Worm (Caenorhabditis elegans) whole organism, L2 larva: ENCODE data around the gene K07F5.12.

Source experiments
- C34F6.9 ChIP-seq: fragments of 150-350 bp; optimal IDR thresholded peaks from 2 replicates; lab custom pipeline; 2014; ENCODE audit warnings: missing biosample characterization, missing genetic modification characterization
- F13H6.1 ChIP-seq: sonication (generic microtip); optimal IDR thresholded peaks from 2 replicates; lab custom pipeline; 2016; ENCODE audit warnings: missing genetic modification characterization, missing compliant biosample characterization
- Y55F3AM.14 ChIP-seq: fragments of 200-800 bp; sonication (Bioruptor generic); optimal IDR thresholded peaks from 2 replicates; lab custom pipeline; 2018; ENCODE audit warnings: mild to moderate bottlenecking, missing genetic modification characterization, missing compliant biosample characterization
- ZK546.5 ChIP-seq: sonication (generic microtip); optimal IDR thresholded peaks from 2 replicates; lab custom pipeline; 2017; ENCODE audit warnings: missing biosample characterization, missing genetic modification characterization
- aly-2 ChIP-seq: fragments of 150-350 bp; optimal IDR thresholded peaks from 2 replicates; lab custom pipeline; 2014; ENCODE audit warnings: missing biosample characterization, missing genetic modification characterization
- ama-1 ChIP-seq: fragments of 150-350 bp; optimal IDR thresholded peaks from 2 replicates; lab custom pipeline; 2018; ENCODE audit warnings: inconsistent platforms
- blmp-1 ChIP-seq: sonication (generic microtip); optimal IDR thresholded peaks from 2 replicates; lab custom pipeline; 2017; ENCODE audit warnings: missing genetic modification characterization, mild to moderate bottlenecking, missing compliant biosample characterization, antibody characterized with exemption, moderate library complexity; ENCODE audit not compliant: insufficient read depth
- ceh-16 ChIP-seq: fragments of 150-350 bp; optimal IDR thresholded peaks from 2 replicates; lab custom pipeline; 2014; ENCODE audit warnings: missing biosample characterization, missing genetic modification characterization
- ceh-82 ChIP-seq: fragments of 150-350 bp; optimal IDR thresholded peaks from 2 replicates; lab custom pipeline; 2014; ENCODE audit warnings: missing biosample characterization, missing genetic modification characterization
- crh-2 ChIP-seq: sonication (generic microtip); optimal IDR thresholded peaks from 2 replicates; lab custom pipeline; 2017; ENCODE audit warnings: missing biosample characterization, missing genetic modification characterization
- dmd-4 ChIP-seq: sonication (generic microtip); optimal IDR thresholded peaks from 2 replicates; lab custom pipeline; 2017; ENCODE audit warnings: missing biosample characterization, missing genetic modification characterization
- egl-27 ChIP-seq: sonication (generic microtip); optimal IDR thresholded peaks from 3 replicates; lab custom pipeline; 2017; ENCODE audit warnings: missing biosample characterization, missing genetic modification reagents, missing genetic modification characterization
- elt-3 ChIP-seq: sonication (generic microtip); optimal IDR thresholded peaks from 2 replicates; lab custom pipeline; 2017; ENCODE audit warnings: missing biosample characterization, missing genetic modification characterization
- fos-1 ChIP-seq: fragments of 150-350 bp; optimal IDR thresholded peaks from 2 replicates; lab custom pipeline; 2014; ENCODE audit warnings: missing biosample characterization, missing genetic modification characterization
- gmeb-1 ChIP-seq: fragments of 150-350 bp; optimal IDR thresholded peaks from 2 replicates; lab custom pipeline; 2014; ENCODE audit warnings: missing biosample characterization, missing genetic modification characterization
- lin-11 ChIP-seq: fragments of 150-350 bp; sonication (generic microtip); optimal IDR thresholded peaks from 2 replicates; lab custom pipeline; 2014; ENCODE audit warnings: missing biosample characterization, missing genetic modification characterization, inconsistent platforms, mixed read lengths
- lsy-2 ChIP-seq, 2 experiments: fragments of 150-350 bp in 1 of 2; sonication (generic microtip) in 1 of 2; optimal IDR thresholded peaks; 2 replicates each; lab custom pipeline; 2014 to 2017; ENCODE audit warnings: missing biosample characterization in 2 of 2, missing genetic modification characterization in 2 of 2
- mab-5 ChIP-seq: fragments of 150-350 bp; optimal IDR thresholded peaks from 2 replicates; lab custom pipeline; 2014; ENCODE audit warnings: missing biosample characterization, missing genetic modification characterization
- mbf-1 ChIP-seq: sonication (generic microtip); optimal IDR thresholded peaks from 2 replicates; lab custom pipeline; 2017; ENCODE audit warnings: missing biosample characterization, missing genetic modification characterization
- mdl-1 ChIP-seq, 2 experiments: fragments of 150-350 bp in 1 of 2; sonication (generic microtip) in 1 of 2; optimal IDR thresholded peaks; 2 replicates each; lab custom pipeline; 2017; ENCODE audit warnings: missing biosample characterization in 2 of 2, missing genetic modification characterization in 2 of 2
- nhr-11 ChIP-seq: fragments of 150-350 bp; optimal IDR thresholded peaks from 2 replicates; lab custom pipeline; 2014; ENCODE audit warnings: missing biosample characterization, missing genetic modification characterization
- nhr-129 ChIP-seq: fragments of 150-350 bp; optimal IDR thresholded peaks from 2 replicates; lab custom pipeline; 2014; ENCODE audit warnings: missing biosample characterization, missing genetic modification characterization
- nhr-21 ChIP-seq: fragments of 150-350 bp; optimal IDR thresholded peaks from 2 replicates; lab custom pipeline; 2014; ENCODE audit warnings: missing biosample characterization, missing genetic modification characterization
- nhr-23 ChIP-seq: fragments of 150-350 bp; optimal IDR thresholded peaks from 2 replicates; lab custom pipeline; 2014; ENCODE audit warnings: missing biosample characterization, missing genetic modification reagents, missing genetic modification characterization
- nhr-25 ChIP-seq: fragments of 150-350 bp; sonication (generic microtip); optimal IDR thresholded peaks from 3 replicates; lab custom pipeline; 2014; ENCODE audit warnings: missing biosample characterization, missing genetic modification characterization
- nhr-6 ChIP-seq: fragments of 150-350 bp; optimal IDR thresholded peaks from 2 replicates; lab custom pipeline; 2014; ENCODE audit warnings: missing biosample characterization, missing genetic modification characterization
- peb-1 ChIP-seq: fragments of 150-350 bp; optimal IDR thresholded peaks from 2 replicates; lab custom pipeline; 2014; ENCODE audit warnings: missing biosample characterization, missing genetic modification characterization
- sem-4 ChIP-seq: fragments of 150-350 bp; optimal IDR thresholded peaks from 2 replicates; lab custom pipeline; 2014; ENCODE audit warnings: missing biosample characterization, missing genetic modification reagents, missing genetic modification characterization
- skn-1 ChIP-seq: sonication (generic microtip); optimal IDR thresholded peaks from 2 replicates; lab custom pipeline; 2017; ENCODE audit warnings: missing biosample characterization, missing genetic modification characterization
- sma-3 ChIP-seq: sonication (generic microtip); optimal IDR thresholded peaks from 2 replicates; lab custom pipeline; 2016; ENCODE audit warnings: missing genetic modification reagents, missing genetic modification characterization, missing compliant biosample characterization
- sma-9 ChIP-seq, 2 experiments: fragments of 150-350 bp in 1 of 2; sonication (generic microtip) in 1 of 2; optimal IDR thresholded peaks; 2 replicates each; lab custom pipeline; 2014 to 2016; ENCODE audit warnings: missing genetic modification characterization in 2 of 2, mild to moderate bottlenecking in 1 of 2, missing biosample characterization in 1 of 2, missing compliant biosample characterization in 1 of 2, missing genetic modification reagents in 1 of 2, moderate library complexity in 1 of 2
- unc-55 ChIP-seq: fragments of 150-350 bp; sonication (generic microtip); optimal IDR thresholded peaks from 3 replicates; lab custom pipeline; 2014; ENCODE audit warnings: missing biosample characterization, missing genetic modification reagents, missing genetic modification characterization
- unc-62 ChIP-seq: fragments of 150-350 bp; optimal IDR thresholded peaks from 2 replicates; lab custom pipeline; 2014; ENCODE audit warnings: missing biosample characterization, missing genetic modification reagents, missing genetic modification characterization
- zag-1 ChIP-seq: fragments of 150-350 bp; optimal IDR thresholded peaks from 2 replicates; lab custom pipeline; 2014; ENCODE audit warnings: missing biosample characterization, missing genetic modification characterization
- ztf-1 ChIP-seq: fragments of 200-800 bp; sonication (Bioruptor generic); conservative IDR thresholded peaks from 2 replicates; pipeline ENCODE4 v1.3.6; 2022; ENCODE audit warnings: missing genetic modification characterization, missing compliant biosample characterization
- ztf-11 ChIP-seq: sonication (generic microtip); optimal IDR thresholded peaks from 2 replicates; lab custom pipeline; 2017; ENCODE audit warnings: missing biosample characterization, missing genetic modification characterization
- ztf-4 ChIP-seq: fragments of 150-350 bp; optimal IDR thresholded peaks from 2 replicates; lab custom pipeline; 2014; ENCODE audit warnings: missing biosample characterization, missing genetic modification characterization

Gene K07F5.12

DNA sequence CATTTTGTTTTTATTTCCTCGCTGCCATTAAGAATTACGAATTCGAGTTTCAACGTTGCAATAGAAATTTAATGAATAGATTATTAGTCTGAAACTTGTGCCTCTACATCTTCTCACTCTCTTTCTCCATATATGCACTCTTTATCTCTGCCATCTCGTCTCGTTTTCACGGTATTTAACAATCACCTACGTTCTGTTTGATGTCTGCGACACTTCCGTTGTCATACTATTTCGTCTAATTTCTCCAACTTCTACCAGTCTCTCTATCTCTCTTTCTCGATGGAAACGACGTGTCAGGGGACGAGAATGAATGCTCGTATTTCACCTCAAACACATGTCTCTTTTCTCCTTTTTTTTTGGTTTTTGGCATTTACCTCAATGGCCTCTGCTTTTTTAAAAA lies 18.0 kb downstream of the K07F5.12 start (continued):
- no peak for TF ChIP-seq lin-11 (tag; lab: Kevin White, UChicago)
- peak; percentile 11 for TF ChIP-seq gmeb-1 (tag; lab: Kevin White, UChicago)
- peak; percentile 68 for TF ChIP-seq sma-9 (GFP tag; optimal IDR thresholded peaks at IDR 0.05; lab: Kevin White, UChicago)
- TF ChIP-seq sma-9 (tag; optimal IDR thresholded peaks at IDR 0.05; lab: Kevin White, UChicago), result no peak
- TF ChIP-seq dmd-4, result no peak
- no peak for TF ChIP-seq Y55F3AM.14 (GFP tag; lab: Kevin White, UChicago)
- TF ChIP-seq crh-2 (tag; lab: Kevin White, UChicago), result peak; percentile 90
- peak; percentile 73 for TF ChIP-seq F13H6.1 (tag; lab: Kevin White, UChicago)

DNA sequence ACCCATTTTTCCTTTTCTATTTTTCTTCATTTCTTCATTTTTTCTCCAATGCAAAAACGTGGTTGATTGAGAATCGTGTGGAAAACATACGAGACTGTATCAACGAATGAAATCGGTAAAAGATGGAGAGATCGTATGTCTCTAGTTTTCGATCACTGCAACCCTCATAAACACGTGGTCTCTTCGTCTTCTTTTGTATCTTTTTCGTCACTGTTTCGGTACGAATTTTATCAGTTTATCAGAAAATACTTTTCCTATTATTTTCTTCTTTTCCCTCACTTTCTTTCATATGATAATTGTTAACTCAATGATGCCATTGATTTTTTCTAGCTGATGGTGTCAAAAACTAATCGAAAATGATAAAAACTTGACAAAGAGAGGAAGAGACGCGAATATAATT lies 19.8 kb downstream of the K07F5.12 start:
- TF ChIP-seq crh-2 (tag; lab: Kevin White, UChicago) (peak; percentile 53), mbf-1 (tag; lab: Kevin White, UChicago) (no peak), ztf-11 (tag; lab: Kevin White, UChicago) (no peak), C34F6.9 (tag; lab: Kevin White, UChicago) (no peak), ceh-82 (tag; lab: Kevin White, UChicago) (no peak), mab-5 (tag; lab: Kevin White, UChicago) (no peak), dmd-4 (no peak), elt-3 (tag; lab: Kevin White, UChicago) (no peak), aly-2 (tag; lab: Kevin White, UChicago) (no peak), Y55F3AM.14 (GFP tag; lab: Kevin White, UChicago) (no peak), sma-9 (GFP tag; optimal IDR thresholded peaks at IDR 0.05; lab: Kevin White, UChicago) (peak; percentile 91), sma-9 (tag; optimal IDR thresholded peaks at IDR 0.05; lab: Kevin White, UChicago) (no peak), nhr-21 (tag; lab: Kevin White, UChicago) (peak; percentile 75), nhr-23 (no peak), gmeb-1 (tag; lab: Kevin White, UChicago) (peak; percentile 40), ama-1 (no peak), zag-1 (tag; lab: Kevin White, UChicago) (no peak), F13H6.1 (tag; lab: Kevin White, UChicago) (no peak), egl-27 (no peak), ZK546.5 (tag; lab: Kevin White, UChicago) (no peak), sma-3 (GFP tag; lab: Kevin White, UChicago) (peak; percentile 54), unc-62 (GFP tag; lab: Kevin White, UChicago) (no peak), mdl-1 (tag; optimal IDR thresholded peaks at IDR 0.05; lab: Kevin White, UChicago) (peak in 1 of 2 experiments; percentile 47), skn-1 (no peak), nhr-129 (tag; lab: Kevin White, UChicago) (peak; percentile 37), lsy-2 (tag; optimal IDR thresholded peaks at IDR 0.05; lab: Kevin White, UChicago) (peak in 1 of 2 experiments; percentile 38), blmp-1 (tag; lab: Kevin White, UChicago) (peak; percentile 79), ztf-4 (tag; lab: Kevin White, UChicago) (peak; percentile 45), nhr-25 (tag; lab: Kevin White, UChicago) (peak; percentile 81), peb-1 (no peak), ztf-1 (GFP tag; lab: Robert Waterston, UW) (no peak), fos-1 (tag; lab: Kevin White, UChicago) (peak; percentile 95), nhr-11 (tag; lab: Kevin White, UChicago) (no peak), ceh-16 (tag; lab: Kevin White, UChicago) (no peak)
- TF ChIP-seq, all 48 proteins: peak for 12

DNA sequence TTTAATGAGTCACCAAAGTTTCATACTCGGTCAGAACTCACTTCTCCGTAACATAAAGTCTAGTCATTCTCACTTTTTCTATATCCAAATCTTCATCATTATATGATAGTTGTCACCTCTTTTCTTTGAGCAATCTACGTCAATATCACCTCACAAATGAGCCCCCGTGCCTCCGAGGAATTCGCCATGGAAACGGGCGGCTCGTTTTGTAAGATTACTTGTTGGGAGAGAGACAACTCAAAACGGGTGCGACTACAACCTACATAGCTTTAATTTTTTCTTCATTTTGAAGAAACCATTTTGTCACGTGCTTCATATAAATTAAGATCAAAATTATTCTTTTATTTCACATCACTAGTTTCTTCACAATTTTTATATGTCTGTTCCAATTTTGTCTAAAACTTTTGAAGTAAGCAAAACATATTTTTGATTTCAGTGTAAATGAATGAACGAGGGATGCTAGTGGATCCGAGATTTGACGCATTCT lies 23.1 kb downstream of the K07F5.12 start, which contains the start of gene nhr-4:
TSS of gene nhr-4 (plus strand) at position 437 of the 487 bp plus-strand sequence.
- TF ChIP-seq unc-62 (GFP tag; lab: Kevin White, UChicago), result no peak
- no peak for TF ChIP-seq unc-55
- no peak for TF ChIP-seq crh-2 (tag; lab: Kevin White, UChicago)
- no peak for TF ChIP-seq nhr-129 (tag; lab: Kevin White, UChicago)
- no peak for TF ChIP-seq nhr-6 (tag; lab: Kevin White, UChicago)

DNA sequence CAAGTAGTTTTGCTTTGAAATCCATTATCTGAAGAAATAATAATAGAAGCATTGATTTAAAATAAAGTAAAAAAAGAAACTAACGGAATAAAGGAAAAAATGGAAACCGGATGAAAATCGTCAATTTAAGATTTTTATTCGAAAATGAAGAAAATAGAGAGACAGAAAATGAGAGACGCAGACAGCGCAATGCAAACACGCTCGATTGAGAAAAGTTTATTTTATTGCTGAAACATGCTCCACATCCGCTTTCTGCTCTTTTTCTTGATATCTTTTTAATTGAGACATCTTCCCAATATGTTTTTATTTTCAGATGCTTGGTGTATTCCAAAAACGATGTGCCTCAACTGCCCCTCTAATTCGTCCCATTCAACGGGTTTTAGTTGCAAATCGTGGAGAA lies 28.4 kb downstream of the K07F5.12 start, which contains the start of the genes prp-18 and mccc-1:
TSS of gene prp-18 (minus strand) at position 127 of the 400 bp plus-strand sequence.
TSS of gene mccc-1 (plus strand) at position 314 of the 400 bp plus-strand sequence.
- TF ChIP-seq unc-55 (peak; percentile 82), C34F6.9 (tag; lab: Kevin White, UChicago) (peak; percentile 90), sem-4 (tag; lab: Kevin White, UChicago) (peak; percentile 11), nhr-129 (tag; lab: Kevin White, UChicago) (peak; percentile 51), nhr-21 (tag; lab: Kevin White, UChicago) (no peak), fos-1 (tag; lab: Kevin White, UChicago) (peak; percentile 47), gmeb-1 (tag; lab: Kevin White, UChicago) (peak; percentile 21), crh-2 (tag; lab: Kevin White, UChicago) (peak; percentile 60), Y55F3AM.14 (GFP tag; lab: Kevin White, UChicago) (no peak), sma-9 (GFP tag; optimal IDR thresholded peaks at IDR 0.05; lab: Kevin White, UChicago) (peak; percentile 23), sma-9 (tag; optimal IDR thresholded peaks at IDR 0.05; lab: Kevin White, UChicago) (no peak)
